Worm (Caenorhabditis elegans): ENCODE data around the gene C03G5.14.

ce11 chrX:8489886-8490285 is 31.8 kb upstream of the C03G5.14 start:
- TF ChIP-seq ztf-11 (tag; optimal IDR thresholded peaks at IDR 0.05) (no peak), nhr-23 (tag; optimal IDR thresholded peaks at IDR 0.05) (no peak), tbx-2 (tag; optimal IDR thresholded peaks at IDR 0.05) (no peak), pqm-1 (tag; optimal IDR thresholded peaks at IDR 0.05) (no peak), elt-1 (tag; optimal IDR thresholded peaks at IDR 0.05) (no peak), ZK546.5 (tag; optimal IDR thresholded peaks at IDR 0.05) (no peak), egl-27 (tag; optimal IDR thresholded peaks at IDR 0.05) (no peak), daf-12 (tag; optimal IDR thresholded peaks at IDR 0.05) (no peak), skn-1 (tag; optimal IDR thresholded peaks at IDR 0.05) (no peak), ztf-4 (tag; optimal IDR thresholded peaks at IDR 0.05) (no peak), zag-1 (tag; optimal IDR thresholded peaks at IDR 0.05) (no peak), nhr-77 (tag; optimal IDR thresholded peaks at IDR 0.05) (no peak), nhr-76 (tag; optimal IDR thresholded peaks at IDR 0.05) (no peak)

Measured in whole organism, L3 larva.